Fruit fly (Drosophila melanogaster) whole organism, wandering third instar larva: ENCODE data around the gene trem.

Source experiments
- CG9705 ChIP-seq: fragments of 200-800 bp; sonication (Bioruptor generic); optimal IDR thresholded peaks from 2 replicates; lab custom pipeline; 2018; ENCODE audit warnings: missing biosample characterization, mild to moderate bottlenecking, missing genetic modification characterization
- CrebA ChIP-seq: fragments of 200-800 bp; sonication (Bioruptor generic); optimal IDR thresholded peaks from 2 replicates; lab custom pipeline; 2016; ENCODE audit warnings: missing biosample characterization, mild to moderate bottlenecking, missing genetic modification characterization, borderline replicate concordance
- Dfd ChIP-seq: fragments of >200 bp; optimal IDR thresholded peaks from 2 replicates; lab custom pipeline; 2017; ENCODE audit warnings: missing biosample characterization, missing genetic modification characterization
- Hr78 ChIP-seq: fragments of >200 bp; optimal IDR thresholded peaks from 2 replicates; lab custom pipeline; 2017; ENCODE audit warnings: missing biosample characterization, missing genetic modification characterization
- OdsH ChIP-seq: fragments of 200-800 bp; sonication (Bioruptor generic); optimal IDR thresholded peaks from 2 replicates; lab custom pipeline; 2016; ENCODE audit warnings: missing biosample characterization, mild to moderate bottlenecking, missing genetic modification characterization
- dl ChIP-seq, 2 experiments: fragments of 175-275, 200-275 bp in 1 of 2; fragments of 200-275 bp in 1 of 2; sonication (Bioruptor generic); optimal IDR thresholded peaks; lab custom pipeline; 2018; ENCODE audit warnings: mild to moderate bottlenecking in 2 of 2, missing biosample characterization in 2 of 2, missing genetic modification characterization in 2 of 2, moderate library complexity in 2 of 2; ENCODE audit not compliant: partially characterized antibody in 2 of 2, insufficient read depth in 1 of 2
- h ChIP-seq: fragments of 200-800 bp; sonication (Bioruptor generic); optimal IDR thresholded peaks from 3 replicates; lab custom pipeline; 2016; ENCODE audit warnings: missing biosample characterization, mild to moderate bottlenecking, missing genetic modification characterization
- lola ChIP-seq: fragments of >200 bp; optimal IDR thresholded peaks from 2 replicates; lab custom pipeline; 2017; ENCODE audit warnings: missing biosample characterization, missing genetic modification characterization
- sv ChIP-seq: fragments of 200-800 bp; sonication (Bioruptor generic); optimal IDR thresholded peaks from 3 replicates; lab custom pipeline; 2016; ENCODE audit warnings: missing biosample characterization, missing genetic modification characterization
- usp ChIP-seq: fragments of >200 bp; optimal IDR thresholded peaks from 2 replicates; lab custom pipeline; 2017; ENCODE audit warnings: missing biosample characterization, missing genetic modification characterization

DNA sequence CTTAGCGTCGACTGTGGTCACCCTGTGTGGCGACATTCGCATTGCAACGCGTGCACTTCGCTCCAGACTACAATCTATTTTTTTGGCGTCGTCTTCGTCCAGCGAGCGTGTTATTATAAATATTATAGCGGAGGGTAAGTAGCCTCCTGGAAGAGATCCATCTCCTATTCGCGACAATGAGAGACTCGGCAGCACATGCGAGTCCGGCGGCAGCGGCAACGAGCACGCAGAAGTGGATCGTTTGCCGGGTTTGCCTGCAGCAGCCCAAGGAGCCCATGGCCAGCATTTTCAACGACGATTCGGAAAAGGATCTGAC, 613 bp upstream of the trem start, which contains the start of gene idc:
- TF ChIP-seq Hr78 (GFP tag; lab: Kevin White, UChicago): no peak
- TF ChIP-seq CG9705 (GFP tag; lab: Kevin White, UChicago): no peak
- no peak for TF ChIP-seq usp (GFP tag; lab: Kevin White, UChicago)
- TF ChIP-seq Dfd: no peak
- TF ChIP-seq h: no peak
- no peak for TF ChIP-seq sv
- no peak for TF ChIP-seq lola (GFP tag; lab: Kevin White, UChicago)
- TF ChIP-seq OdsH: no peak
- TF ChIP-seq dl (GFP tag; optimal IDR thresholded peaks at IDR 0.05; lab: Kevin White, UChicago; ENCODE audit: insufficient read depth in 1 of 2, partially characterized antibody in 2 of 2): no peak
- no peak for TF ChIP-seq CrebA (GFP tag; lab: Kevin White, UChicago)
